Fruit fly (Drosophila melanogaster) whole organism, embryonic: ENCODE data around the gene CG6766.

ENCODE experiments used
- Aef1 ChIP-seq: fragments of 200-800 bp; sonication (Bioruptor generic); IDR thresholded peaks from 3 replicates; pipeline ENCODE4 v1.3.6; 2022; ENCODE audit warnings: missing biosample characterization, missing genetic modification characterization
- C15 ChIP-seq: fragments of 200-800 bp; sonication (Bioruptor generic); IDR thresholded peaks from 3 replicates; pipeline ENCODE4 v1.3.6; 2022; ENCODE audit warnings: missing biosample characterization, missing genetic modification characterization
- CG10209 ChIP-seq: fragments of 200-800 bp; sonication (Bioruptor generic); optimal IDR thresholded peaks from 3 replicates; lab custom pipeline; 2017; ENCODE audit warnings: missing biosample characterization, mild to moderate bottlenecking, missing genetic modification characterization, missing genetic modification reagents
- CG11085 ChIP-seq: fragments of 200-800 bp; sonication (Bioruptor generic); IDR thresholded peaks from 2 replicates; pipeline ENCODE4 v1.3.6; 2022; ENCODE audit warnings: missing biosample characterization, missing genetic modification characterization
- CG14860 ChIP-seq: fragments of 200-800 bp; sonication (Bioruptor generic); IDR thresholded peaks from 3 replicates; pipeline ENCODE4 v1.3.6; 2022; ENCODE audit warnings: missing biosample characterization, missing genetic modification characterization; ENCODE audit not compliant: partially characterized antibody
- CG15269 ChIP-seq: fragments of 200-800 bp; sonication (Bioruptor generic); optimal IDR thresholded peaks from 2 replicates; lab custom pipeline; 2018; ENCODE audit warnings: missing biosample characterization, mild to moderate bottlenecking, missing genetic modification characterization, moderate library complexity
- CG15696 ChIP-seq: fragments of 200-800 bp; sonication (Bioruptor generic); optimal IDR thresholded peaks from 2 replicates; lab custom pipeline; 2019; ENCODE audit warnings: missing biosample characterization, mild to moderate bottlenecking, missing genetic modification characterization, moderate library complexity
- CG16779 ChIP-seq: fragments of 200-800 bp; sonication (Bioruptor generic); IDR thresholded peaks from 2 replicates; pipeline ENCODE4 v1.3.6; 2022; ENCODE audit warnings: missing biosample characterization, missing genetic modification characterization
- CG17328 ChIP-seq: fragments of 200-800 bp; sonication (Bioruptor generic); IDR thresholded peaks from 2 replicates; pipeline ENCODE4 v1.3.6; 2022; ENCODE audit warnings: missing biosample characterization, missing genetic modification characterization
- CG17612 ChIP-seq: fragments of 200-800 bp; sonication (Bioruptor generic); IDR thresholded peaks from 2 replicates; pipeline ENCODE4 v1.3.6; 2022; ENCODE audit warnings: missing biosample characterization, missing genetic modification characterization
- CG17829 ChIP-seq: fragments of 200-800 bp; optimal IDR thresholded peaks from 2 replicates; lab custom pipeline; 2019; ENCODE audit warnings: missing biosample characterization, mild to moderate bottlenecking, missing genetic modification characterization, moderate library complexity
- CG17912 ChIP-seq: fragments of 200-800 bp; sonication (Bioruptor generic); optimal IDR thresholded peaks from 2 replicates; lab custom pipeline; 2018; ENCODE audit warnings: missing biosample characterization, mild to moderate bottlenecking, missing genetic modification characterization
- CG18011 ChIP-seq: fragments of 200-800 bp; sonication (Bioruptor generic); optimal IDR thresholded peaks from 2 replicates; lab custom pipeline; 2017; ENCODE audit warnings: missing biosample characterization, missing genetic modification characterization, mild to moderate bottlenecking, moderate library complexity, missing genotype
- CG18262 ChIP-seq: fragments of 200-800 bp; optimal IDR thresholded peaks from 3 replicates; lab custom pipeline; 2019; ENCODE audit warnings: missing biosample characterization, mild to moderate bottlenecking, missing genetic modification characterization, moderate library complexity
- CG18599 ChIP-seq: fragments of 200-800 bp; sonication (Bioruptor generic); optimal IDR thresholded peaks from 3 replicates; lab custom pipeline; 2017; ENCODE audit warnings: missing biosample characterization, missing genetic modification characterization, mild to moderate bottlenecking, moderate library complexity, missing genetic modification reagents
- CG2678 ChIP-seq: fragments of 200-800 bp; sonication (Bioruptor generic); optimal IDR thresholded peaks from 3 replicates; lab custom pipeline; 2019; ENCODE audit warnings: missing biosample characterization, mild to moderate bottlenecking, missing genetic modification characterization, moderate library complexity
- CG30020 ChIP-seq: fragments of 200-800 bp; optimal IDR thresholded peaks from 2 replicates; lab custom pipeline; 2019; ENCODE audit warnings: missing biosample characterization, mild to moderate bottlenecking, missing genetic modification characterization, moderate library complexity
- CG5245 ChIP-seq: fragments of 200-800 bp; sonication (Bioruptor generic); optimal IDR thresholded peaks from 3 replicates; lab custom pipeline; 2016; ENCODE audit warnings: missing biosample characterization, missing genetic modification characterization
- CG6272 ChIP-seq: fragments of 200-800 bp; sonication (Bioruptor generic); IDR thresholded peaks from 2 replicates; pipeline ENCODE4 v1.3.6; 2022; ENCODE audit warnings: missing biosample characterization, missing genetic modification characterization
- CG7987 ChIP-seq: fragments of 200-800 bp; sonication (Bioruptor generic); optimal IDR thresholded peaks from 2 replicates; lab custom pipeline; 2018; ENCODE audit warnings: missing biosample characterization, mild to moderate bottlenecking, missing genetic modification characterization, moderate library complexity
- CG8089 ChIP-seq: fragments of 200-800 bp; sonication (Bioruptor generic); optimal IDR thresholded peaks from 3 replicates; lab custom pipeline; 2016; ENCODE audit warnings: missing biosample characterization, missing genetic modification characterization
- CG8765 ChIP-seq: fragments of 200-800 bp; sonication (Bioruptor generic); IDR thresholded peaks from 2 replicates; pipeline ENCODE4 v1.3.6; 2022; ENCODE audit warnings: missing biosample characterization, missing genetic modification characterization
- D19A ChIP-seq: fragments of 200-800 bp; optimal IDR thresholded peaks from 3 replicates; lab custom pipeline; 2019; ENCODE audit warnings: missing biosample characterization, mild to moderate bottlenecking, missing genetic modification characterization, moderate library complexity
- Deaf1 ChIP-seq: fragments of 200-800 bp; optimal IDR thresholded peaks from 3 replicates; lab custom pipeline; 2019; ENCODE audit warnings: missing biosample characterization, mild to moderate bottlenecking, missing genetic modification characterization, moderate library complexity
- H15 ChIP-seq: fragments of 200-800 bp; sonication (Bioruptor generic); IDR thresholded peaks from 3 replicates; pipeline ENCODE4 v1.3.6; 2022; ENCODE audit warnings: missing biosample characterization, missing genetic modification characterization
- H2.0 ChIP-seq: fragments of 200-800 bp; sonication (Bioruptor generic); IDR thresholded peaks from 2 replicates; pipeline ENCODE4 v1.3.6; 2022; ENCODE audit warnings: missing biosample characterization, missing genetic modification characterization
- HLH4C ChIP-seq: fragments of 200-800 bp; sonication (Bioruptor generic); IDR thresholded peaks from 3 replicates; pipeline ENCODE4 v1.3.6; 2022; ENCODE audit warnings: missing biosample characterization, missing genetic modification characterization; ENCODE audit not compliant: partially characterized antibody
- Mad ChIP-seq: fragments of 200-800 bp; sonication (Bioruptor generic); optimal IDR thresholded peaks from 2 replicates; lab custom pipeline; 2016; ENCODE audit warnings: missing biosample characterization, missing genetic modification characterization
- Nf-YC ChIP-seq: fragments of 200-800 bp; optimal IDR thresholded peaks from 3 replicates; lab custom pipeline; 2019; ENCODE audit warnings: missing biosample characterization, mild to moderate bottlenecking, missing genetic modification characterization, moderate library complexity
- Poxn ChIP-seq: fragments of 200-800 bp; sonication (Bioruptor generic); IDR thresholded peaks from 2 replicates; pipeline ENCODE4 v1.3.6; 2022; ENCODE audit warnings: missing biosample characterization, missing genetic modification characterization
- Ravus ChIP-seq: fragments of 200-800 bp; sonication (Bioruptor generic); IDR thresholded peaks from 2 replicates; pipeline ENCODE4 v1.3.6; 2022; ENCODE audit warnings: missing biosample characterization, missing genetic modification characterization
- Tbp ChIP-seq: fragments of >200 bp; optimal IDR thresholded peaks from 2 replicates; lab custom pipeline; 2018; ENCODE audit warnings: missing biosample characterization, missing genetic modification characterization
- Usf ChIP-seq: fragments of 200-800 bp; sonication (Bioruptor generic); optimal IDR thresholded peaks from 2 replicates; lab custom pipeline; 2017; ENCODE audit warnings: missing genotype, missing biosample characterization, missing genetic modification characterization
- abd-A ChIP-seq: fragments of 200-800 bp; sonication (Bioruptor generic); optimal IDR thresholded peaks from 3 replicates; lab custom pipeline; 2019; ENCODE audit warnings: missing biosample characterization, mild to moderate bottlenecking, missing genetic modification characterization, moderate library complexity
- ash1 ChIP-seq: fragments of 200-800 bp; sonication (Bioruptor generic); optimal IDR thresholded peaks from 2 replicates; lab custom pipeline; 2018; ENCODE audit warnings: missing biosample characterization, mild to moderate bottlenecking, missing genetic modification characterization
- bcd ChIP-seq: fragments of 200-800 bp; sonication (Bioruptor generic); optimal IDR thresholded peaks from 2 replicates; lab custom pipeline; 2017; ENCODE audit warnings: missing biosample characterization, mild to moderate bottlenecking, missing genetic modification characterization
- chm ChIP-seq: fragments of 200-800 bp; sonication (Bioruptor generic); IDR thresholded peaks from 2 replicates; pipeline ENCODE4 v1.3.6; 2022; ENCODE audit warnings: missing biosample characterization, missing genetic modification characterization
- ci ChIP-seq: fragments of 200-800 bp; sonication (Bioruptor generic); IDR thresholded peaks from 3 replicates; pipeline ENCODE4 v1.3.6; 2022; ENCODE audit warnings: missing biosample characterization, missing genetic modification characterization
- dan ChIP-seq: fragments of 200-800 bp; sonication (Bioruptor generic); IDR thresholded peaks from 2 replicates; pipeline ENCODE4 v1.3.6; 2022; ENCODE audit warnings: missing biosample characterization, missing genetic modification characterization
- dimm ChIP-seq: fragments of 200-800 bp; sonication (Bioruptor generic); IDR thresholded peaks from 2 replicates; pipeline ENCODE4 v1.3.6; 2022; ENCODE audit warnings: missing biosample characterization, missing genetic modification characterization
- dmrt99B ChIP-seq: fragments of 200-800 bp; sonication (Bioruptor generic); optimal IDR thresholded peaks from 2 replicates; lab custom pipeline; 2018; ENCODE audit warnings: missing biosample characterization, mild to moderate bottlenecking, missing genetic modification characterization, moderate library complexity
- dysf ChIP-seq: fragments of 200-800 bp; sonication (Bioruptor generic); IDR thresholded peaks from 3 replicates; pipeline ENCODE4 v1.3.6; 2022; ENCODE audit warnings: missing biosample characterization, missing genetic modification characterization
- ems ChIP-seq: fragments of 200-800 bp; sonication (Bioruptor generic); optimal IDR thresholded peaks from 3 replicates; lab custom pipeline; 2016; ENCODE audit warnings: missing biosample characterization, missing genetic modification characterization
- fd64A ChIP-seq: fragments of 200-800 bp; sonication (Bioruptor generic); optimal IDR thresholded peaks from 3 replicates; lab custom pipeline; 2018; ENCODE audit warnings: missing biosample characterization, mild to moderate bottlenecking, missing genetic modification characterization
- ftz-f1 ChIP-seq: fragments of 200-800 bp; sonication (Bioruptor generic); optimal IDR thresholded peaks from 2 replicates; lab custom pipeline; 2016; ENCODE audit warnings: missing biosample characterization, missing genetic modification characterization
- gfzf ChIP-seq: fragments of 200-800 bp; sonication (Bioruptor generic); optimal IDR thresholded peaks from 2 replicates; lab custom pipeline; 2016; ENCODE audit warnings: missing biosample characterization, mild to moderate bottlenecking, missing genetic modification characterization, moderate library complexity
- grau ChIP-seq: fragments of 200-800 bp; optimal IDR thresholded peaks from 3 replicates; lab custom pipeline; 2019; ENCODE audit warnings: missing biosample characterization, mild to moderate bottlenecking, missing genetic modification characterization, moderate library complexity
- ind ChIP-seq: fragments of 200-800 bp; sonication (Bioruptor generic); optimal IDR thresholded peaks from 3 replicates; lab custom pipeline; 2016; ENCODE audit warnings: missing biosample characterization, missing genetic modification characterization
- org-1 ChIP-seq: fragments of 200-800 bp; sonication (Bioruptor generic); optimal IDR thresholded peaks from 2 replicates; lab custom pipeline; 2017; ENCODE audit warnings: missing biosample characterization, missing genetic modification characterization
- sima ChIP-seq: fragments of 200-800 bp; sonication (Bioruptor generic); optimal IDR thresholded peaks from 2 replicates; lab custom pipeline; 2016; ENCODE audit warnings: missing biosample characterization, missing genetic modification characterization
- stc ChIP-seq: fragments of 200-800 bp; sonication (Bioruptor generic); IDR thresholded peaks from 2 replicates; pipeline ENCODE4 v1.3.6; 2022; ENCODE audit warnings: missing biosample characterization, missing genetic modification characterization
- vfl ChIP-seq: fragments of 200-800 bp; sonication (Bioruptor generic); optimal IDR thresholded peaks from 2 replicates; lab custom pipeline; 2016; ENCODE audit warnings: missing biosample characterization, missing genetic modification characterization
- wdn ChIP-seq: fragments of 200-800 bp; sonication (Bioruptor generic); IDR thresholded peaks from 2 replicates; pipeline ENCODE4 v1.3.6; 2022; ENCODE audit warnings: missing biosample characterization, missing genetic modification characterization

CG6766 gene

dm6 chr2L:12063035-12063434, 22.5 kb upstream of the CG6766 start, which contains the start of gene Rab3-GAP (continued):
- TF ChIP-seq dimm (GFP tag; lab: Robert Waterston, UW), result no peak
- no peak for TF ChIP-seq bcd (GFP tag; lab: Kevin White, UChicago)
- TF ChIP-seq CG17612 (GFP tag; lab: Robert Waterston, UW), result no peak
- peak; percentile 26 for TF ChIP-seq CG30020 (tag; lab: Kevin White, UChicago)
- TF ChIP-seq CG18262, result peak; percentile 43
- no peak for TF ChIP-seq vfl (GFP tag; lab: Kevin White, UChicago)
- no peak for TF ChIP-seq sima (GFP tag; lab: Kevin White, UChicago)
- no peak for TF ChIP-seq CG5245 (GFP tag; lab: Kevin White, UChicago)
- no peak for TF ChIP-seq CG16779 (GFP tag; lab: Robert Waterston, UW)
- TF ChIP-seq H15 (GFP tag; lab: Robert Waterston, UW), result no peak
- no peak for TF ChIP-seq Mad (GFP tag; lab: Kevin White, UChicago)
- TF ChIP-seq chm (GFP tag; lab: Robert Waterston, UW), result no peak
- TF ChIP-seq HLH4C, result peak; percentile 48
- TF ChIP-seq C15 (GFP tag; lab: Robert Waterston, UW), result no peak
- TF ChIP-seq CG17829, result peak; percentile 70
- TF ChIP-seq CG18599, result no peak
- no peak for TF ChIP-seq dmrt99B (tag; lab: Kevin White, UChicago)
- TF ChIP-seq Poxn (GFP tag; lab: Robert Waterston, UW), result no peak
- no peak for TF ChIP-seq wdn (GFP tag; lab: Robert Waterston, UW)
- no peak for TF ChIP-seq org-1 (GFP tag; lab: Kevin White, UChicago)
- TF ChIP-seq Ravus, result no peak
- TF ChIP-seq Usf, result no peak
- TF ChIP-seq ftz-f1 (GFP tag; lab: Kevin White, UChicago), result no peak
- peak; percentile 11 for TF ChIP-seq ind (GFP tag; lab: Kevin White, UChicago)
- TF ChIP-seq Aef1 (GFP tag; lab: Robert Waterston, UW), result no peak
- TF ChIP-seq CG8089 (GFP tag; lab: Kevin White, UChicago), result no peak
- no peak for TF ChIP-seq gfzf (GFP tag; lab: Kevin White, UChicago)
- no peak for TF ChIP-seq CG10209 (GFP tag; lab: Kevin White, UChicago)
- TF ChIP-seq CG17328 (GFP tag; lab: Robert Waterston, UW), result no peak
- no peak for TF ChIP-seq CG11085
- no peak for TF ChIP-seq CG8765
- TF ChIP-seq abd-A, result no peak
- no peak for TF ChIP-seq CG18011
- no peak for TF ChIP-seq fd64A (GFP tag; lab: Kevin White, UChicago)
- no peak for TF ChIP-seq CG6272
- TF ChIP-seq grau (tag; lab: Kevin White, UChicago), result peak; percentile 98
- TF ChIP-seq ci (GFP tag; lab: Robert Waterston, UW), result peak; percentile 44; the same call in 1 of the 3 replicates
- 0 out of 3 replicates have a peak, but pooled peaks have one; percentile 34 for TF ChIP-seq CG14860 (GFP tag; lab: Robert Waterston, UW)
- TF ChIP-seq CG7987 (GFP tag; lab: Kevin White, UChicago), result peak; percentile 18
- no peak for TF ChIP-seq H2.0
- no peak for TF ChIP-seq CG15696 (tag; lab: Kevin White, UChicago)
- TF ChIP-seq ash1 (GFP tag; lab: Kevin White, UChicago), result no peak
- TF ChIP-seq D19A (tag; lab: Kevin White, UChicago), result no peak
- no peak for TF ChIP-seq Deaf1
- TF ChIP-seq CG15269 (tag; lab: Kevin White, UChicago), result no peak
- TF ChIP-seq CG2678 (tag; lab: Kevin White, UChicago), result no peak
- TF ChIP-seq Nf-YC (tag; lab: Kevin White, UChicago), result no peak
- no peak for TF ChIP-seq Tbp (GFP tag; lab: Kevin White, UChicago)
- no peak for TF ChIP-seq dan (GFP tag; lab: Robert Waterston, UW)
- no peak for TF ChIP-seq CG17912 (GFP tag; lab: Kevin White, UChicago)
- no peak for TF ChIP-seq ems (GFP tag; lab: Kevin White, UChicago)
- TF ChIP-seq dysf (GFP tag; lab: Robert Waterston, UW), result no peak; the same call in 2 of the 3 replicates
- no peak; the same call in 1 of the 2 replicates for TF ChIP-seq stc (GFP tag; lab: Robert Waterston, UW)
